Worm (Caenorhabditis elegans) whole organism, late embryonic: ENCODE data around the gene scl-8.

Experiments used
- Y22D7AL.16 ChIP-seq: sonication (generic microtip); optimal IDR thresholded peaks from 2 replicates; lab custom pipeline; 2016; ENCODE audit warnings: missing genetic modification characterization, missing compliant biosample characterization
- ama-1 ChIP-seq: fragments of 150-350 bp; optimal IDR thresholded peaks from 2 replicates; lab custom pipeline; 2014
- ceh-31 ChIP-seq: sonication (generic microtip); optimal IDR thresholded peaks from 2 replicates; lab custom pipeline; 2016; ENCODE audit warnings: missing genetic modification characterization, missing compliant biosample characterization
- fkh-10 ChIP-seq: fragments of 150-350 bp; optimal IDR thresholded peaks from 2 replicates; lab custom pipeline; 2014; ENCODE audit warnings: missing biosample characterization, missing genetic modification reagents, missing genetic modification characterization
- lim-6 ChIP-seq: sonication (generic microtip); optimal IDR thresholded peaks from 2 replicates; lab custom pipeline; 2016; ENCODE audit warnings: missing genetic modification characterization, missing compliant biosample characterization
- madf-2 ChIP-seq: sonication (generic microtip); optimal IDR thresholded peaks from 2 replicates; lab custom pipeline; 2017; ENCODE audit warnings: missing genetic modification characterization, missing compliant biosample characterization
- nfya-1 ChIP-seq: sonication (generic microtip); optimal IDR thresholded peaks from 2 replicates; lab custom pipeline; 2017; ENCODE audit warnings: missing genetic modification characterization, mild to moderate bottlenecking, missing compliant biosample characterization, antibody characterized with exemption, moderate library complexity
- nhr-11 ChIP-seq: fragments of 150-350 bp; optimal IDR thresholded peaks from 2 replicates; lab custom pipeline; 2014; ENCODE audit warnings: missing biosample characterization, missing genetic modification characterization
- pha-4 ChIP-seq: fragments of 150-350 bp; optimal IDR thresholded peaks from 2 replicates; lab custom pipeline; 2018; ENCODE audit warnings: missing biosample characterization, missing genetic modification reagents, missing genetic modification characterization
- sox-2 ChIP-seq: fragments of 200-800 bp; sonication (Bioruptor generic); IDR thresholded peaks from 2 replicates; pipeline ENCODE4 v1.3.6; 2022; ENCODE audit warnings: missing genetic modification reagents, missing genetic modification characterization, missing compliant biosample characterization
- tbx-2 ChIP-seq: sonication (generic microtip); optimal IDR thresholded peaks from 2 replicates; lab custom pipeline; 2016; ENCODE audit warnings: missing genetic modification characterization, missing compliant biosample characterization
- zip-5 ChIP-seq: sonication (generic microtip); optimal IDR thresholded peaks from 2 replicates; lab custom pipeline; 2016; ENCODE audit warnings: missing genetic modification characterization, missing compliant biosample characterization
- ztf-16 ChIP-seq: sonication (generic microtip); optimal IDR thresholded peaks from 2 replicates; lab custom pipeline; 2017; ENCODE audit warnings: missing genetic modification characterization, missing compliant biosample characterization

ce11 chrIV:13107359-13107758 is 35.8 kb downstream of the scl-8 start, which contains the start of gene B0564.2:
- TF ChIP-seq Y22D7AL.16 (tag; lab: Kevin White, UChicago) (no peak), zip-5 (tag; lab: Kevin White, UChicago) (no peak), ama-1 (lab: Kevin White, UChicago) (no peak), nhr-11 (tag; lab: Kevin White, UChicago) (no peak), pha-4 (tag; lab: Kevin White, UChicago) (no peak), tbx-2 (no peak), lim-6 (tag; lab: Kevin White, UChicago) (no peak), nfya-1 (no peak), fkh-10 (no peak), sox-2 (GFP tag; lab: Robert Waterston, UW) (no peak), ztf-16 (tag; lab: Kevin White, UChicago) (no peak), ceh-31 (no peak), madf-2 (tag; lab: Kevin White, UChicago) (no peak)
